Worm (Caenorhabditis elegans) whole organism, midembryonic: ENCODE measurements around the gene R11E3.2.

Source experiments
- flt-1 ChIP-seq: fragments of 200-800 bp; sonication (Bioruptor generic); IDR thresholded peaks from 2 replicates; pipeline ENCODE4 v1.3.6; 2022; ENCODE audit warnings: missing genetic modification characterization, missing compliant biosample characterization
- klf-2 ChIP-seq: fragments of 200-800 bp; sonication (Bioruptor generic); conservative IDR thresholded peaks from 2 replicates; pipeline ENCODE4 v1.3.6; 2022; ENCODE audit warnings: missing genetic modification reagents, missing genetic modification characterization, missing compliant biosample characterization
- med-1 ChIP-seq: sonication (generic microtip); optimal IDR thresholded peaks from 2 replicates; lab custom pipeline; 2017; ENCODE audit warnings: missing genetic modification characterization, mild to moderate bottlenecking, missing compliant biosample characterization, antibody characterized with exemption, missing genetic modification reagents; ENCODE audit not compliant: insufficient read depth
- ref-1 ChIP-seq: fragments of 200-800 bp; sonication (Bioruptor generic); conservative IDR thresholded peaks from 2 replicates; pipeline ENCODE4 v1.3.6; 2022; ENCODE audit warnings: missing genetic modification reagents, missing genetic modification characterization, missing compliant biosample characterization
- tab-1 ChIP-seq: fragments of 200-800 bp; sonication (Bioruptor generic); IDR thresholded peaks from 2 replicates; pipeline ENCODE4 v1.3.6; 2022; ENCODE audit warnings: missing genetic modification characterization, missing compliant biosample characterization
- ztf-23 ChIP-seq: fragments of 200-800 bp; sonication (Bioruptor generic); IDR thresholded peaks from 2 replicates; pipeline ENCODE4 v1.3.6; 2022; ENCODE audit warnings: missing genetic modification reagents, missing genetic modification characterization, missing compliant biosample characterization
- ztf-29 ChIP-seq: fragments of 200-800 bp; sonication (Bioruptor generic); IDR thresholded peaks from 2 replicates; pipeline ENCODE4 v1.3.6; 2022; ENCODE audit warnings: missing genetic modification reagents, missing genetic modification characterization, missing compliant biosample characterization

DNA sequence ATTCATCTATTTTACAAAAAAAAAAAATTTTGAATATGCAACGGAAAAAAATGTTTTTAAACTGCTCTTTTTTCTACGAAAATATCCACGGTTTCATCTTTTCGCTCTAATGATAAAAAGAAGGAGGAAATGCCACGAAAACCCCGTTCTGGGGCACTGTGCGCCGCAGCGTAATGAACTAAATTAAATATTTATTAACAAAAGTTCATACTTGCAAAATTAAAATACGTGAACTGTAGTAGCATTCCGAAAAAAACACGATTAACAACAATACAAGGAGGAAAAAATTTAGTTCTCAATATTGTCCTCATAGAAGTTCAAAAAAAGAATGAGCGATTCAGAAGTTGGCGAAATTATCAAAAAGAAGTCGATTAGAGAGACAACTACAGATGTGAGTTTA, 17.6 kb downstream of the R11E3.2 start, which contains the start of gene R11E3.1:
- TF ChIP-seq klf-2 (GFP tag; lab: Robert Waterston, UW) (no peak), tab-1 (no peak), ztf-29 (no peak), flt-1 (GFP tag; lab: Robert Waterston, UW) (no peak), ref-1 (GFP tag; lab: Robert Waterston, UW) (no peak), ztf-23 (GFP tag; lab: Robert Waterston, UW) (no peak), med-1 (GFP tag; lab: Kevin White, UChicago) (no peak)
